Fruit fly (Drosophila melanogaster) whole organism, wandering third instar larva: ENCODE measurements around the gene elg1.

Source experiments
- CG9705 ChIP-seq: fragments of 200-800 bp; sonication (Bioruptor generic); optimal IDR thresholded peaks from 2 replicates; lab custom pipeline; 2018; ENCODE audit warnings: missing biosample characterization, mild to moderate bottlenecking, missing genetic modification characterization
- CrebA ChIP-seq: fragments of 200-800 bp; sonication (Bioruptor generic); optimal IDR thresholded peaks from 2 replicates; lab custom pipeline; 2016; ENCODE audit warnings: missing biosample characterization, mild to moderate bottlenecking, missing genetic modification characterization, borderline replicate concordance
- Dif ChIP-seq: fragments of 200-275, 200-300 bp; sonication (Bioruptor generic); optimal IDR thresholded peaks from 2 replicates; lab custom pipeline; 2018; ENCODE audit warnings: missing biosample characterization, missing genetic modification characterization; ENCODE audit not compliant: partially characterized antibody
- Hnf4 ChIP-seq: fragments of 200-800 bp; sonication (Bioruptor generic); optimal IDR thresholded peaks from 2 replicates; lab custom pipeline; 2016; ENCODE audit warnings: missing biosample characterization, mild to moderate bottlenecking, missing genetic modification characterization
- Hr78 ChIP-seq: fragments of >200 bp; optimal IDR thresholded peaks from 2 replicates; lab custom pipeline; 2017; ENCODE audit warnings: missing biosample characterization, missing genetic modification characterization
- Hr83 ChIP-seq: fragments of 200-300 bp; sonication (Bioruptor generic); optimal IDR thresholded peaks from 2 replicates; lab custom pipeline; 2016; ENCODE audit warnings: missing biosample characterization, mild to moderate bottlenecking, missing genetic modification characterization, moderate library complexity; ENCODE audit not compliant: poor library complexity, severe bottlenecking
- Jra ChIP-seq: sonication (Bioruptor generic); optimal IDR thresholded peaks from 2 replicates; lab custom pipeline; 2016; ENCODE audit warnings: missing biosample characterization, missing genetic modification characterization
- Mio ChIP-seq: sonication (Bioruptor generic); optimal IDR thresholded peaks from 2 replicates; lab custom pipeline; 2016; ENCODE audit warnings: missing biosample characterization, missing genetic modification characterization
- Myc ChIP-seq: fragments of >200 bp; optimal IDR thresholded peaks from 2 replicates; lab custom pipeline; 2017
- N ChIP-seq: fragments of >200 bp; optimal IDR thresholded peaks from 2 replicates; lab custom pipeline; 2018; ENCODE audit warnings: missing biosample characterization, missing external identifiers, missing genetic modification characterization
- OdsH ChIP-seq: fragments of 200-800 bp; sonication (Bioruptor generic); optimal IDR thresholded peaks from 2 replicates; lab custom pipeline; 2016; ENCODE audit warnings: missing biosample characterization, mild to moderate bottlenecking, missing genetic modification characterization
- Rel ChIP-seq, 2 experiments: fragments of 200-800 bp; sonication (Bioruptor generic) in 1 of 2; optimal IDR thresholded peaks; 2 replicates in 1 of 2; 3 replicates in 1 of 2; lab custom pipeline; 2016 to 2019; ENCODE audit warnings: mild to moderate bottlenecking in 2 of 2, missing biosample characterization in 2 of 2, missing genetic modification characterization in 2 of 2, moderate library complexity in 1 of 2
- Sp1 ChIP-seq: fragments of 200-800 bp; sonication (Bioruptor generic); optimal IDR thresholded peaks from 3 replicates; lab custom pipeline; 2019; ENCODE audit warnings: missing biosample characterization, mild to moderate bottlenecking, missing genetic modification characterization, moderate library complexity
- Vsx2 ChIP-seq: fragments of 200-300, 225-300 bp; sonication (Bioruptor generic); optimal IDR thresholded peaks from 2 replicates; lab custom pipeline; 2018; ENCODE audit warnings: missing biosample characterization, missing genetic modification characterization; ENCODE audit not compliant: partially characterized antibody
- br ChIP-seq: fragments of 200-800 bp; sonication (Bioruptor generic); optimal IDR thresholded peaks from 2 replicates; lab custom pipeline; 2016; ENCODE audit warnings: missing biosample characterization, missing genetic modification characterization
- brk ChIP-seq: fragments of 200-800 bp; sonication (Bioruptor generic); optimal IDR thresholded peaks from 2 replicates; lab custom pipeline; 2016; ENCODE audit warnings: missing biosample characterization, mild to moderate bottlenecking, missing genetic modification characterization
- dl ChIP-seq, 2 experiments: fragments of 175-275, 200-275 bp in 1 of 2; fragments of 200-275 bp in 1 of 2; sonication (Bioruptor generic); optimal IDR thresholded peaks; lab custom pipeline; 2018; ENCODE audit warnings: mild to moderate bottlenecking in 2 of 2, missing biosample characterization in 2 of 2, missing genetic modification characterization in 2 of 2, moderate library complexity in 2 of 2; ENCODE audit not compliant: partially characterized antibody in 2 of 2, insufficient read depth in 1 of 2
- dsf ChIP-seq: sonication (Bioruptor generic); optimal IDR thresholded peaks from 2 replicates; lab custom pipeline; 2016; ENCODE audit warnings: missing biosample characterization, missing genetic modification characterization, borderline replicate concordance
- ey ChIP-seq: fragments of 200-800 bp; sonication (Bioruptor generic); optimal IDR thresholded peaks from 2 replicates; lab custom pipeline; 2016; ENCODE audit warnings: missing biosample characterization, missing genetic modification characterization
- foxo ChIP-seq, 2 experiments: fragments of 200-800 bp; sonication (Bioruptor generic); optimal IDR thresholded peaks; 2 replicates in 1 of 2; 3 replicates in 1 of 2; lab custom pipeline; 2016 to 2017; ENCODE audit warnings: missing biosample characterization in 2 of 2, missing genetic modification characterization in 2 of 2
- fru ChIP-seq: fragments of 200-800 bp; sonication (Bioruptor generic); optimal IDR thresholded peaks from 3 replicates; lab custom pipeline; 2016; ENCODE audit warnings: missing biosample characterization, mild to moderate bottlenecking, missing genetic modification characterization
- h ChIP-seq: fragments of 200-800 bp; sonication (Bioruptor generic); optimal IDR thresholded peaks from 3 replicates; lab custom pipeline; 2016; ENCODE audit warnings: missing biosample characterization, mild to moderate bottlenecking, missing genetic modification characterization
- jim ChIP-seq: fragments of 175-275, 200-325 bp; sonication (Bioruptor generic); optimal IDR thresholded peaks from 2 replicates; lab custom pipeline; 2016; ENCODE audit warnings: missing biosample characterization, mild to moderate bottlenecking, missing genetic modification characterization
- pan ChIP-seq: fragments of >200 bp; optimal IDR thresholded peaks from 2 replicates; lab custom pipeline; 2017
- sv ChIP-seq: fragments of 200-800 bp; sonication (Bioruptor generic); optimal IDR thresholded peaks from 3 replicates; lab custom pipeline; 2016; ENCODE audit warnings: missing biosample characterization, missing genetic modification characterization
- tai ChIP-seq: sonication (Bioruptor generic); optimal IDR thresholded peaks from 2 replicates; lab custom pipeline; 2016; ENCODE audit warnings: missing biosample characterization, missing genetic modification characterization
- woc ChIP-seq: sonication (Bioruptor generic); optimal IDR thresholded peaks from 2 replicates; lab custom pipeline; 2016; ENCODE audit warnings: missing biosample characterization, mild to moderate bottlenecking, missing genetic modification characterization

The elg1 gene

DNA sequence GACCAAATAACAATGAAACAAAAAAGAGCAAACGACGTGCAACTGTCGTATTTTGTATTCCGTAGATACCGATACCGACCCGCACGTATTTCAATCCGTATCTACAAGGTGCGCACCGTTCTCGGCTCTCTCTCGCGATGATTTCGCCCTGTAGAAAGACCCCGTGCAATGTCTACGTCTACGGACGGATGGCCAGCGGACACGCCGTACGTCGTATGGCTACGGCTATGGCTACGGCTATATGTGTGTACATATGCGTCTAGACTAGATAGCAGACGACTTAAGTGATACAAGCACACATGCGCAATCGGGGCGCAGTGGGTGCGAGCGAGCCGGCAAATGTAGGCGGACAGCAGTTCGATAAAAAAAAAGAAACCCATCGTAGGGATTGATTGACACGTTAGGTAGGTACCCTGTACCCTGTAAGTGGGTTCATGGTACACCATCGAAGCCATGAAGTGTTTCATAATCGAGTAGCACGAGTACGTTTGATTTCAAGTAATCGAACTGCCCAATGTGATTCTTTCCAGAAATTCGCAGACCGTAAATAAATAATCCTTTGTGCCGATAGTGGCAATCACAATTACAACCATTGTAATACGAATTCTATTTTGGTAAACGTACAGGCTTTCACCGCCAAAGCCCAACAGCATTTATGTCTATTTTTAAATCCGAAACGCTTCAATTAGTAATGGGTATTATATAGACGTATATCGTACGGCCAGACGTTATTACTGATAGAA is 17.8 kb downstream of the elg1 start:
- TF ChIP-seq Sp1 (GFP tag; lab: Kevin White, UChicago) (peak; percentile 17), dsf (GFP tag; lab: Kevin White, UChicago) (no peak), fru (peak; percentile 36), Hr78 (no peak), sv (GFP tag; lab: Kevin White, UChicago) (no peak), h (peak; percentile 39), woc (GFP tag; lab: Kevin White, UChicago) (peak; percentile 26), dl (GFP tag; optimal IDR thresholded peaks at IDR 0.05; lab: Kevin White, UChicago; ENCODE audit: insufficient read depth in 1 of 2, partially characterized antibody in 2 of 2) (peak in 1 of 2 experiments; percentile 42), Rel (GFP tag; optimal IDR thresholded peaks at IDR 0.05; lab: Kevin White, UChicago) (no peak), Rel (tag; optimal IDR thresholded peaks at IDR 0.05; lab: Kevin White, UChicago) (peak; percentile 7)

DNA sequence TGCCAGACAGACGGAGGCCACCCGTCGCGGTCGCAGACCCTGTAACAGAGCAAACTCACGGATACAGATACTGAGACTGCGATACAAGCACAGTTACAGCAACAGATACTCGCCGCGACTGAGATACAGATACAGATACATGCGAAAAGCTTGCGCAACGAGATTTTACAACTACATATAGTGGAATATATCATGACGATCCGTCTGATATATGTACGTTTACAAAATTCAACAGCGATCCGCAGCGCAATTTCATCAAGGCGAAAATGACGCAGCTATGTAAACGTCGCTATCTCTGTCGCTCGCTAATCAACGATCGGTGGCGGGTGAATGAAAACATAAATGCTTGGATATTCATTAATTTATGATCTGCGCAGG is 18.3 kb downstream of the elg1 start:
- TF ChIP-seq CrebA (GFP tag; lab: Kevin White, UChicago) = no peak
- no peak for TF ChIP-seq foxo (GFP tag; optimal IDR thresholded peaks at IDR 0.05; lab: Kevin White, UChicago)
- no peak for TF ChIP-seq tai
- no peak for TF ChIP-seq br (GFP tag; lab: Kevin White, UChicago)

DNA sequence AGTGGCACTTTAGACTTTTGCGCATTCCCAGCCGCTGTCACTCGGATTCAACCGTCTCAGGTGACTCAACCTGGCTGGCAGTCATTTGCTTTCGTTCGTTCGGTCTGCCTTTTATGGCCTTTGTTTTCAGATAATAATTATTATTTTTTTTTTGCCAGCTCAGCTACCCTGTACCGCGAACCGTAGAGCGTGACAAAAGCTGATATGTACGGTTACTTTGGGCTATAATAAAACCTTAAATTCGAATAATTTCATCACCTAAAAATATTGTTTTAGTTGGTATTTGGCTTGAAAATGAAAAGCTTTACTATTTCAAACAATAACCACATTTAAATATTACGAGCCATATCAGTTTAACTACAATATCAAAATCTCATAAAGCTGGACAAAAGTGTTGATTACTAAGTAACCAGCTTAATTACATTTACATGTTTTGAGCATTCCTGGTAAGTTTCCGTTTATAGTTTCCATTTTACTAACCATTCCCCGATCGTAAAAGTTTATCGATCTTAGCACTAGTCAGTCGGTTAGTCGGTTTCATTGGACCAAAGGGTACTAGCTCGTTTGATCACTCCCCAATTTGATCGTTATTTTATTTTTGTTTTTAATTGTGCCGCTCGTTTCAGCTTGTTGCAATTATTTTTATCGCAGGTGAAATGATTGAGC is 19.2 kb downstream of the elg1 start:
- TF ChIP-seq Jra (GFP tag; lab: Kevin White, UChicago) (peak; percentile 16), h (peak; percentile 17), sv (GFP tag; lab: Kevin White, UChicago) (no peak), brk (GFP tag; lab: Kevin White, UChicago) (peak; percentile 54), OdsH (GFP tag; lab: Kevin White, UChicago) (no peak), CrebA (GFP tag; lab: Kevin White, UChicago) (peak; percentile 44), Hr83 (GFP tag; lab: Kevin White, UChicago) (peak; percentile 47), pan (lab: Kevin White, UChicago) (peak; percentile 9), foxo (GFP tag; optimal IDR thresholded peaks at IDR 0.05; lab: Kevin White, UChicago) (no peak)

DNA sequence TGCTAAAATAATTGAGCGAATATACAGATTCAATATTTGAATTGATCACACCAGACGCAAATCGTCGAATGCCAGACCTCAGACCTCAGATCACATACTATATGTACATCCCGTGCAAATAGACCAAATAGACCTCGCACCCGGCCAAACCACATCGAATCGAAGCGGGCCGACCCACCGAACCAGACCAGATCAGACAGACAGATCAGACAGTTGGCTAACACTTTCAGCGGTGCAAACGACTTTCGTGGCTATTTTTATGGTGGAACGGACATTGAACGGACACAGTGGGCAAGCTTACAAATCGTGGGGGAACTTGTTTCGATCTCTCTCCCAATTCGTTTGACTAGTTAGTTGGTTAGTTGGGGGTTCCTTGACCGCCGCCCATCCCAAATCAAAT is 19.9 kb downstream of the elg1 start:
- TF ChIP-seq jim = no peak
- TF ChIP-seq Sp1 (GFP tag; lab: Kevin White, UChicago) = no peak
- no peak for TF ChIP-seq CG9705
- no peak for TF ChIP-seq CrebA (GFP tag; lab: Kevin White, UChicago)
- no peak for TF ChIP-seq Dif (GFP tag; lab: Kevin White, UChicago)
- TF ChIP-seq Myc = no peak
- no peak for TF ChIP-seq Hnf4 (GFP tag; lab: Kevin White, UChicago)
- no peak for TF ChIP-seq brk (GFP tag; lab: Kevin White, UChicago)
- TF ChIP-seq Vsx2 (GFP tag; lab: Kevin White, UChicago) = no peak
- TF ChIP-seq OdsH (GFP tag; lab: Kevin White, UChicago) = no peak
- no peak for TF ChIP-seq Hr78
- TF ChIP-seq dl (GFP tag; optimal IDR thresholded peaks at IDR 0.05; lab: Kevin White, UChicago; ENCODE audit: insufficient read depth in 1 of 2, partially characterized antibody in 2 of 2) = no peak
- TF ChIP-seq sv (GFP tag; lab: Kevin White, UChicago) = no peak
- TF ChIP-seq pan (lab: Kevin White, UChicago) = no peak
- no peak for TF ChIP-seq Mio (GFP tag; lab: Kevin White, UChicago)
- TF ChIP-seq foxo (GFP tag; optimal IDR thresholded peaks at IDR 0.05; lab: Kevin White, UChicago) = no peak
- TF ChIP-seq Hr83 (GFP tag; lab: Kevin White, UChicago) = no peak
- TF ChIP-seq Rel (GFP tag; optimal IDR thresholded peaks at IDR 0.05; lab: Kevin White, UChicago) = no peak
- TF ChIP-seq Rel (tag; optimal IDR thresholded peaks at IDR 0.05; lab: Kevin White, UChicago) = no peak
- TF ChIP-seq dsf (GFP tag; lab: Kevin White, UChicago) = no peak
- TF ChIP-seq N (GFP tag; lab: Kevin White, UChicago) = no peak
- TF ChIP-seq, all 38 proteins: peak for 0

DNA sequence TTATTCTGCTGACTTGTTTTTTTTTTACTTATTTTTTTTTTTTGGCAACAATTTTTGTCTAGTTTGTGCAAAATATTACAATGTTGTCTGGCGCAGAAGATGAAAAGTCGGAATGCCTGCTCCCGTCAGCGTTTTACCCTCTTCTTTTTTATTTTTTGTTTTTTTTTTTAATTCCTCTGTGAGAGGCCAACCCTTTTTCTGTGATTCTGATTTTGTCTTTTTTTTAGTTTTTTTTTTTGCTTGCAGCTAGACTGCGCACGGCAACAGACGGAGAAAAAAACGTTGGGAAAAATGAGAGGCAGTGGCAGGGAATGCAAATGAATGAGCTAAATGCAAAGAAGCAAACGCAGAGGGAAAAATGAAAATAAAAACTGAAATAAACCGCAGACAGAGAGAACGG is 21.3 kb downstream of the elg1 start:
- no peak for TF ChIP-seq ey
